Worm (Caenorhabditis elegans): ENCODE data around the gene B0524.5.

B0524.5 gene

DNA sequence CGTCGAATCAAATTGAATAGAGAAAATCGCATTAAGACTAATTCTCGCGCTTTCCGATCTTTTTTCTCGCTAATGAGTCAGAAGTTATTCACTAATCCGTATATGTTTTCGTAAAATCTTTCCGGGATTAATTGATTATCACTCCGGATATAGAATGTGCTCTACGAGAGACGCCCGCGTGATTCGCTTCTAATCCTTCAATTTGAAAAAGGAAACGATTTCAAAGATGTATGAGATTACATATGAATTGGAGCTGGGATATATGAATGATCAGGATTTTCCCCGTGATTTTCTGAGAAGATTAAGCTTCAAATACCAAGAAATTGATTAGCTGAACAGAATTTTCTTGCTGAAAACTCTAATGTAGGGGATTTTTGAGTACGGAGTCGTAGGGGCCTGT lies 28.8 kb upstream of the B0524.5 start:
- no peak for TF ChIP-seq hlh-4 (tag; optimal IDR thresholded peaks at IDR 0.05)
- TF ChIP-seq xbp-1 (tag; optimal IDR thresholded peaks at IDR 0.05), result no peak
- no peak for TF ChIP-seq unc-130 (tag; optimal IDR thresholded peaks at IDR 0.05)
- TF ChIP-seq swsn-7 (tag; optimal IDR thresholded peaks at IDR 0.05), result peak; percentile 34
- TF ChIP-seq sptf-1 (tag; optimal IDR thresholded peaks at IDR 0.05), result no peak
- TF ChIP-seq efl-1 (optimal IDR thresholded peaks at IDR 0.05), result no peak
- TF ChIP-seq efl-1 (GFP tag; optimal IDR thresholded peaks at IDR 0.05 in 1 of 2), result no peak
- no peak for TF ChIP-seq nhr-12 (tag; optimal IDR thresholded peaks at IDR 0.05)
- no peak for TF ChIP-seq isw-1 (GFP tag; IDR thresholded peaks at IDR 0.05)
- peak; percentile 60 for TF ChIP-seq fos-1 (tag; optimal IDR thresholded peaks at IDR 0.05)
- TF ChIP-seq C34B4.2 (tag; optimal IDR thresholded peaks at IDR 0.05), result no peak
- no peak for TF ChIP-seq zip-4 (GFP tag; optimal IDR thresholded peaks at IDR 0.05)
- no peak for TF ChIP-seq skn-1 (tag; optimal IDR thresholded peaks at IDR 0.05)
- TF ChIP-seq nhr-90 (tag; optimal IDR thresholded peaks at IDR 0.05; ENCODE audit: poor library complexity), result no peak
- TF ChIP-seq lin-15B (tag; optimal IDR thresholded peaks at IDR 0.05), result no peak
- peak; percentile 36 for TF ChIP-seq lin-14 (GFP tag; optimal IDR thresholded peaks at IDR 0.05)
- no peak for TF ChIP-seq elt-3 (tag; optimal IDR thresholded peaks at IDR 0.05)
- no peak for TF ChIP-seq dpl-1 (GFP tag; optimal IDR thresholded peaks at IDR 0.05)
- TF ChIP-seq nhr-20 (tag; optimal IDR thresholded peaks at IDR 0.05), result peak; percentile 26
- no peak for TF ChIP-seq alr-1 (tag; optimal IDR thresholded peaks at IDR 0.05; ENCODE audit: borderline replicate concordance)
- TF ChIP-seq hpl-2 (GFP tag; optimal IDR thresholded peaks at IDR 0.05), result no peak
- no peak for TF ChIP-seq ceh-82 (tag; optimal IDR thresholded peaks at IDR 0.05)
- no peak for TF ChIP-seq pqm-1 (tag; optimal IDR thresholded peaks at IDR 0.05)
- TF ChIP-seq zag-1 (tag; optimal IDR thresholded peaks at IDR 0.05), result no peak
- peak; percentile 78 for TF ChIP-seq pax-3 (tag; optimal IDR thresholded peaks at IDR 0.05)
- TF ChIP-seq nhr-237 (tag; optimal IDR thresholded peaks at IDR 0.05), result no peak
- peak; percentile 42 for TF ChIP-seq nhr-85 (tag)
- peak; percentile 84 for TF ChIP-seq egl-13 (tag; optimal IDR thresholded peaks at IDR 0.05)
- peak; percentile 88 for TF ChIP-seq fkh-8 (tag; optimal IDR thresholded peaks at IDR 0.05)
- TF ChIP-seq ama-1 (optimal IDR thresholded peaks at IDR 0.05), result no peak
- no peak for TF ChIP-seq unc-86 (tag; optimal IDR thresholded peaks at IDR 0.05)
- no peak for TF ChIP-seq grh-1 (GFP tag; IDR thresholded peaks at IDR 0.05)
- TF ChIP-seq ceh-8 (GFP tag; optimal IDR thresholded peaks at IDR 0.05), result peak; percentile 42
- no peak for TF ChIP-seq ceh-88 (GFP tag; IDR thresholded peaks at IDR 0.05)
- no peak for TF ChIP-seq rnt-1 (tag; optimal IDR thresholded peaks at IDR 0.05)
- TF ChIP-seq vab-15 (tag; optimal IDR thresholded peaks at IDR 0.05), result no peak
- TF ChIP-seq lin-39 (tag; optimal IDR thresholded peaks at IDR 0.05), result no peak
- no peak for TF ChIP-seq tlp-1 (tag; optimal IDR thresholded peaks at IDR 0.05)
- TF ChIP-seq lsy-2 (tag; optimal IDR thresholded peaks at IDR 0.05), result peak in 1 of 2 experiments; percentile 39
- no peak for TF ChIP-seq aha-1 (tag; optimal IDR thresholded peaks at IDR 0.05)
- TF ChIP-seq unc-30 (tag; optimal IDR thresholded peaks at IDR 0.05), result no peak
- peak; percentile 87 for TF ChIP-seq sox-4 (tag; optimal IDR thresholded peaks at IDR 0.05)
- TF ChIP-seq nhr-47 (tag; optimal IDR thresholded peaks at IDR 0.05), result peak; percentile 87
- peak; percentile 11 for TF ChIP-seq blmp-1 (tag; optimal IDR thresholded peaks at IDR 0.05)
- peak; percentile 52 for TF ChIP-seq nhr-11 (tag; optimal IDR thresholded peaks at IDR 0.05)
- no peak for TF ChIP-seq unc-98 (GFP tag; IDR thresholded peaks at IDR 0.05)
- peak; percentile 83 for TF ChIP-seq fkh-4 (tag; optimal IDR thresholded peaks at IDR 0.05; ENCODE audit: borderline replicate concordance)
- no peak for TF ChIP-seq aly-2 (tag; optimal IDR thresholded peaks at IDR 0.05)
- TF ChIP-seq dsc-1 (tag; optimal IDR thresholded peaks at IDR 0.05), result peak; percentile 99
- TF ChIP-seq mdl-1 (tag; optimal IDR thresholded peaks at IDR 0.05), result no peak
- TF ChIP-seq C04F5.9 (tag; optimal IDR thresholded peaks at IDR 0.05), result no peak
- no peak for TF ChIP-seq C16A3.4 (tag; optimal IDR thresholded peaks at IDR 0.05)
- TF ChIP-seq nhr-77 (tag; optimal IDR thresholded peaks at IDR 0.05), result no peak
- TF ChIP-seq nhr-76 (tag; optimal IDR thresholded peaks at IDR 0.05), result no peak
- TF ChIP-seq nhr-84 (tag; optimal IDR thresholded peaks at IDR 0.05), result no peak
